Worm (Caenorhabditis elegans) whole organism, midembryonic: ENCODE measurements around the gene F48E3.2.

ENCODE experiments used
- T22C8.4 ChIP-seq: fragments of 200-800 bp; sonication (Bioruptor generic); IDR thresholded peaks from 2 replicates; pipeline ENCODE4 v1.3.6; 2022; ENCODE audit warnings: missing genetic modification characterization, missing compliant biosample characterization
- cog-1 ChIP-seq: sonication (generic microtip); optimal IDR thresholded peaks from 2 replicates; lab custom pipeline; 2016; ENCODE audit warnings: missing genetic modification characterization, missing compliant biosample characterization
- flt-1 ChIP-seq: fragments of 200-800 bp; sonication (Bioruptor generic); IDR thresholded peaks from 2 replicates; pipeline ENCODE4 v1.3.6; 2022; ENCODE audit warnings: missing genetic modification characterization, missing compliant biosample characterization
- klf-2 ChIP-seq: fragments of 200-800 bp; sonication (Bioruptor generic); conservative IDR thresholded peaks from 2 replicates; pipeline ENCODE4 v1.3.6; 2022; ENCODE audit warnings: missing genetic modification reagents, missing genetic modification characterization, missing compliant biosample characterization
- ref-1 ChIP-seq: fragments of 200-800 bp; sonication (Bioruptor generic); conservative IDR thresholded peaks from 2 replicates; pipeline ENCODE4 v1.3.6; 2022; ENCODE audit warnings: missing genetic modification reagents, missing genetic modification characterization, missing compliant biosample characterization
- tab-1 ChIP-seq: fragments of 200-800 bp; sonication (Bioruptor generic); IDR thresholded peaks from 2 replicates; pipeline ENCODE4 v1.3.6; 2022; ENCODE audit warnings: missing genetic modification characterization, missing compliant biosample characterization
- ztf-23 ChIP-seq: fragments of 200-800 bp; sonication (Bioruptor generic); IDR thresholded peaks from 2 replicates; pipeline ENCODE4 v1.3.6; 2022; ENCODE audit warnings: missing genetic modification reagents, missing genetic modification characterization, missing compliant biosample characterization
- ztf-29 ChIP-seq: fragments of 200-800 bp; sonication (Bioruptor generic); IDR thresholded peaks from 2 replicates; pipeline ENCODE4 v1.3.6; 2022; ENCODE audit warnings: missing genetic modification reagents, missing genetic modification characterization, missing compliant biosample characterization

- TF ChIP-seq flt-1 (GFP tag; lab: Robert Waterston, UW) (no peak), klf-2 (GFP tag; lab: Robert Waterston, UW) (no peak), cog-1 (tag; lab: Kevin White, UChicago) (no peak), ztf-29 (no peak), ref-1 (GFP tag; lab: Robert Waterston, UW) (no peak), tab-1 (no peak), ztf-23 (GFP tag; lab: Robert Waterston, UW) (no peak), T22C8.4 (GFP tag; lab: Robert Waterston, UW) (no peak)
Observed at ce11 chrX:7491521-7491920, 1.4 kb downstream of the F48E3.2 start.
